Fruit fly (Drosophila melanogaster): ENCODE results near the gene CG14857.

CG14857 gene

dm6 chr3R:14830262-14830758 is 28.7 kb downstream of the CG14857 start:
- TF ChIP-seq ovo (GFP tag; optimal IDR thresholded peaks at IDR 0.05) = no peak
- no peak for TF ChIP-seq tj (GFP tag; optimal IDR thresholded peaks at IDR 0.05)
- TF ChIP-seq cnc (optimal IDR thresholded peaks at IDR 0.05) = no peak
- TF ChIP-seq CG14711 (tag; optimal IDR thresholded peaks at IDR 0.05) = no peak
- TF ChIP-seq cic (GFP tag; optimal IDR thresholded peaks at IDR 0.05) = no peak
- TF ChIP-seq kay (GFP tag; ENCODE audit: borderline replicate concordance) = no peak
- TF ChIP-seq bab1 (GFP tag; optimal IDR thresholded peaks at IDR 0.05) = no peak
- TF ChIP-seq Mnt (GFP tag; optimal IDR thresholded peaks at IDR 0.05) = no peak
- TF ChIP-seq Hr96 (GFP tag; optimal IDR thresholded peaks at IDR 0.05) = no peak
- no peak for TF ChIP-seq CG11617 (GFP tag; optimal IDR thresholded peaks at IDR 0.05)
- TF ChIP-seq CG7045 (GFP tag; optimal IDR thresholded peaks at IDR 0.05) = no peak
- TF ChIP-seq CG5204 (GFP tag; optimal IDR thresholded peaks at IDR 0.05) = no peak
- TF ChIP-seq CG12768 (GFP tag; optimal IDR thresholded peaks at IDR 0.05) = no peak
- no peak for TF ChIP-seq CG33017 (tag; optimal IDR thresholded peaks at IDR 0.05)
- TF ChIP-seq Clk (GFP tag; optimal IDR thresholded peaks at IDR 0.05) = no peak
- no peak for TF ChIP-seq toe (GFP tag; optimal IDR thresholded peaks at IDR 0.05)
- no peak for TF ChIP-seq pad (GFP tag; optimal IDR thresholded peaks at IDR 0.05)
- no peak for TF ChIP-seq CG7101 (tag; optimal IDR thresholded peaks at IDR 0.05)

dm6 chr3R:14832256-14832655 is 30.7 kb downstream of the CG14857 start:
- no peak for TF ChIP-seq CG5204 (GFP tag; optimal IDR thresholded peaks at IDR 0.05)
- TF ChIP-seq toe (GFP tag; optimal IDR thresholded peaks at IDR 0.05) = no peak
- TF ChIP-seq CG33017 (tag; optimal IDR thresholded peaks at IDR 0.05) = no peak
- no peak for TF ChIP-seq CG11617 (GFP tag; optimal IDR thresholded peaks at IDR 0.05)

dm6 chr3R:14844743-14845142 is 43.2 kb downstream of the CG14857 start, which contains the start of gene CG3610:
Gene CG3610, plus strand, starts transcription at chr3R:14845043.
- TF ChIP-seq CG12768 (GFP tag; optimal IDR thresholded peaks at IDR 0.05) (no peak), cnc (optimal IDR thresholded peaks at IDR 0.05) (no peak), CG14711 (tag; optimal IDR thresholded peaks at IDR 0.05) (no peak), Mnt (GFP tag; optimal IDR thresholded peaks at IDR 0.05) (no peak), Clk (GFP tag; optimal IDR thresholded peaks at IDR 0.05) (no peak), toe (GFP tag; optimal IDR thresholded peaks at IDR 0.05) (no peak)

dm6 chr3R:14846924-14847599 is 45.5 kb downstream of the CG14857 start:
- no peak for TF ChIP-seq CG14711 (tag; optimal IDR thresholded peaks at IDR 0.05)

- TF ChIP-seq CG7101 (tag; optimal IDR thresholded peaks at IDR 0.05) (no peak), cic (GFP tag; optimal IDR thresholded peaks at IDR 0.05) (no peak), Clk (GFP tag; optimal IDR thresholded peaks at IDR 0.05) (no peak), CG1620 (GFP tag; optimal IDR thresholded peaks at IDR 0.05) (no peak), pad (GFP tag; optimal IDR thresholded peaks at IDR 0.05) (no peak), CG7045 (GFP tag; optimal IDR thresholded peaks at IDR 0.05) (no peak), ovo (GFP tag; optimal IDR thresholded peaks at IDR 0.05) (no peak), CG33017 (tag; optimal IDR thresholded peaks at IDR 0.05) (no peak), CG11617 (GFP tag; optimal IDR thresholded peaks at IDR 0.05) (no peak)
Observed at dm6 chr3R:14847844-14848243, 46.3 kb downstream of the CG14857 start.

dm6 chr3R:14852610-14853009 is 51.0 kb downstream of the CG14857 start:
- TF ChIP-seq CG5204 (GFP tag; optimal IDR thresholded peaks at IDR 0.05) (no peak), tj (GFP tag; optimal IDR thresholded peaks at IDR 0.05) (peak; percentile 26), CG14711 (tag; optimal IDR thresholded peaks at IDR 0.05) (no peak), CG33017 (tag; optimal IDR thresholded peaks at IDR 0.05) (no peak), CG11617 (GFP tag; optimal IDR thresholded peaks at IDR 0.05) (no peak), cic (GFP tag; optimal IDR thresholded peaks at IDR 0.05) (no peak)

dm6 chr3R:14853767-14854191 is 52.2 kb downstream of the CG14857 start:
- no peak for TF ChIP-seq toe (GFP tag; optimal IDR thresholded peaks at IDR 0.05)
- TF ChIP-seq bab1 (GFP tag; optimal IDR thresholded peaks at IDR 0.05) = peak; percentile 7
- TF ChIP-seq kay (GFP tag; ENCODE audit: borderline replicate concordance) = no peak
- peak; percentile 63 for TF ChIP-seq cic (GFP tag; optimal IDR thresholded peaks at IDR 0.05)
- TF ChIP-seq Crg-1 (GFP tag; optimal IDR thresholded peaks at IDR 0.05) = peak; percentile 71
- TF ChIP-seq Hr96 (GFP tag; optimal IDR thresholded peaks at IDR 0.05) = no peak
- TF ChIP-seq cnc (optimal IDR thresholded peaks at IDR 0.05) = no peak
- TF ChIP-seq Mnt (GFP tag; optimal IDR thresholded peaks at IDR 0.05) = peak; percentile 21
- TF ChIP-seq CG33017 (tag; optimal IDR thresholded peaks at IDR 0.05) = peak; percentile 74
- peak; percentile 13 for TF ChIP-seq CG5204 (GFP tag; optimal IDR thresholded peaks at IDR 0.05)
- TF ChIP-seq tj (GFP tag; optimal IDR thresholded peaks at IDR 0.05) = no peak
- TF ChIP-seq CG7101 (tag; optimal IDR thresholded peaks at IDR 0.05) = peak; percentile 32
- peak; percentile 46 for TF ChIP-seq CG11617 (GFP tag; optimal IDR thresholded peaks at IDR 0.05)
- no peak for TF ChIP-seq Clk (GFP tag; optimal IDR thresholded peaks at IDR 0.05)
- peak; percentile 43 for TF ChIP-seq CG7045 (GFP tag; optimal IDR thresholded peaks at IDR 0.05)
- TF ChIP-seq CG12768 (GFP tag; optimal IDR thresholded peaks at IDR 0.05) = peak; percentile 60
- peak; percentile 10 for TF ChIP-seq CG14711 (tag; optimal IDR thresholded peaks at IDR 0.05)
- TF ChIP-seq CG1620 (GFP tag; optimal IDR thresholded peaks at IDR 0.05) = no peak
- TF ChIP-seq pad (GFP tag; optimal IDR thresholded peaks at IDR 0.05) = peak; percentile 40
- TF ChIP-seq ovo (GFP tag; optimal IDR thresholded peaks at IDR 0.05) = no peak
